Fruit fly (Drosophila melanogaster) whole organism, embryonic: ENCODE measurements around the gene CG2691.

Source experiments
- C15 ChIP-seq: fragments of 200-800 bp; sonication (Bioruptor generic); IDR thresholded peaks from 3 replicates; pipeline ENCODE4 v1.3.6; 2022; ENCODE audit warnings: missing biosample characterization, missing genetic modification characterization
- CG12659 ChIP-seq: fragments of 200-800 bp; sonication (Bioruptor generic); optimal IDR thresholded peaks from 3 replicates; lab custom pipeline; 2017; ENCODE audit warnings: mild to moderate bottlenecking, missing biosample characterization, missing genetic modification reagents, missing genetic modification characterization
- CG17568 ChIP-seq: fragments of 200-800 bp; sonication (Bioruptor generic); optimal IDR thresholded peaks from 2 replicates; lab custom pipeline; 2018; ENCODE audit warnings: missing biosample characterization, mild to moderate bottlenecking, missing genetic modification characterization, moderate library complexity
- CG17912 ChIP-seq: fragments of 200-800 bp; sonication (Bioruptor generic); optimal IDR thresholded peaks from 2 replicates; lab custom pipeline; 2018; ENCODE audit warnings: missing biosample characterization, mild to moderate bottlenecking, missing genetic modification characterization
- CG18262 ChIP-seq: fragments of 200-800 bp; optimal IDR thresholded peaks from 3 replicates; lab custom pipeline; 2019; ENCODE audit warnings: missing biosample characterization, mild to moderate bottlenecking, missing genetic modification characterization, moderate library complexity
- CG1832 ChIP-seq: fragments of 200-800 bp; sonication (Bioruptor generic); optimal IDR thresholded peaks from 2 replicates; lab custom pipeline; 2017; ENCODE audit warnings: missing biosample characterization, mild to moderate bottlenecking, missing genetic modification characterization, inconsistent platforms
- CG3065 ChIP-seq: fragments of 200-800 bp; sonication (Bioruptor generic); optimal IDR thresholded peaks from 2 replicates; lab custom pipeline; 2016; ENCODE audit warnings: missing biosample characterization, missing genetic modification characterization
- CG31365 ChIP-seq: fragments of 200-800 bp; sonication (Bioruptor generic); optimal IDR thresholded peaks from 2 replicates; lab custom pipeline; 2018; ENCODE audit warnings: missing biosample characterization, mild to moderate bottlenecking, missing genetic modification characterization
- CG3838 ChIP-seq: fragments of 200-800 bp; sonication (Bioruptor generic); optimal IDR thresholded peaks from 3 replicates; lab custom pipeline; 2016; ENCODE audit warnings: missing biosample characterization, missing genetic modification characterization
- CG4282 ChIP-seq: fragments of 200-800 bp; sonication (Bioruptor generic); optimal IDR thresholded peaks from 2 replicates; lab custom pipeline; 2016; ENCODE audit warnings: missing biosample characterization, missing genetic modification characterization
- CG4404 ChIP-seq: fragments of 200-800 bp; sonication (Bioruptor generic); IDR thresholded peaks from 2 replicates; pipeline ENCODE4 v1.3.6; 2022; ENCODE audit warnings: missing biosample characterization, missing genetic modification characterization
- CG4707 ChIP-seq: fragments of 200-800 bp; sonication (Bioruptor generic); optimal IDR thresholded peaks from 2 replicates; lab custom pipeline; 2018; ENCODE audit warnings: missing biosample characterization, mild to moderate bottlenecking, missing genetic modification characterization, moderate library complexity
- CG4820 ChIP-seq: fragments of 200-800 bp; sonication (Bioruptor generic); optimal IDR thresholded peaks from 3 replicates; lab custom pipeline; 2016; ENCODE audit warnings: missing biosample characterization, missing genetic modification characterization
- CG8478 ChIP-seq: fragments of >200 bp; optimal IDR thresholded peaks from 2 replicates; lab custom pipeline; 2018
- CG9797 ChIP-seq: fragments of 200-800 bp; sonication (Bioruptor generic); optimal IDR thresholded peaks from 3 replicates; lab custom pipeline; 2018; ENCODE audit warnings: missing biosample characterization, mild to moderate bottlenecking, missing genetic modification characterization
- CTCF ChIP-seq: fragments of 200-800 bp; sonication (Bioruptor generic); optimal IDR thresholded peaks from 2 replicates; lab custom pipeline; 2017; ENCODE audit warnings: missing biosample characterization, mild to moderate bottlenecking, missing genetic modification characterization, moderate library complexity
- CkIIα-i1 ChIP-seq: fragments of 200-800 bp; sonication (Bioruptor generic); IDR thresholded peaks from 2 replicates; pipeline ENCODE4 v1.3.6; 2022; ENCODE audit warnings: missing biosample characterization, missing genetic modification characterization
- Dfd ChIP-seq, 2 experiments: fragments of >200 bp; optimal IDR thresholded peaks; 2 replicates each; lab custom pipeline; 2017; ENCODE audit warnings: missing biosample characterization in 2 of 2, missing genetic modification characterization in 2 of 2
- ERR ChIP-seq: fragments of 200-800 bp; sonication (Bioruptor generic); optimal IDR thresholded peaks from 2 replicates; lab custom pipeline; 2016; ENCODE audit warnings: missing biosample characterization, missing genetic modification characterization
- Fer2 ChIP-seq: fragments of 200-800 bp; sonication (Bioruptor generic); optimal IDR thresholded peaks from 2 replicates; lab custom pipeline; 2018; ENCODE audit warnings: missing biosample characterization, mild to moderate bottlenecking, missing genetic modification characterization, moderate library complexity
- Hmr ChIP-seq: fragments of 200-800 bp; sonication (Bioruptor generic); optimal IDR thresholded peaks from 3 replicates; lab custom pipeline; 2017; ENCODE audit warnings: mild to moderate bottlenecking, missing biosample characterization, missing genetic modification reagents, missing genetic modification characterization
- Max ChIP-seq: fragments of 200-800 bp; sonication (Bioruptor generic); optimal IDR thresholded peaks from 2 replicates; lab custom pipeline; 2016; ENCODE audit warnings: missing biosample characterization, mild to moderate bottlenecking, missing genetic modification characterization
- Med ChIP-seq: fragments of 200-800 bp; sonication (Bioruptor generic); peaks from one replicate; lab custom pipeline; 2016; ENCODE audit warnings: missing biosample characterization, missing genetic modification characterization, mild to moderate bottlenecking, inconsistent platforms, moderate library complexity
- NC2α ChIP-seq: fragments of 200-800 bp; sonication (Bioruptor generic); optimal IDR thresholded peaks from 2 replicates; lab custom pipeline; 2016; ENCODE audit warnings: missing biosample characterization, missing genetic modification characterization
- Oaz ChIP-seq: fragments of 200-800 bp; sonication (Bioruptor generic); IDR thresholded peaks from 2 replicates; pipeline ENCODE4 v1.3.6; 2022; ENCODE audit warnings: missing biosample characterization, missing genetic modification characterization
- Six4 ChIP-seq: fragments of 200-800 bp; sonication (Bioruptor generic); optimal IDR thresholded peaks from 2 replicates; lab custom pipeline; 2016; ENCODE audit warnings: missing biosample characterization, missing genetic modification characterization
- bowl ChIP-seq: fragments of 200-800 bp; sonication (Bioruptor generic); IDR thresholded peaks from 2 replicates; pipeline ENCODE4 v1.3.6; 2022; ENCODE audit warnings: missing biosample characterization, missing genetic modification characterization
- chm ChIP-seq: fragments of 200-800 bp; sonication (Bioruptor generic); IDR thresholded peaks from 2 replicates; pipeline ENCODE4 v1.3.6; 2022; ENCODE audit warnings: missing biosample characterization, missing genetic modification characterization
- corto ChIP-seq: fragments of 200-800 bp; sonication (Bioruptor generic); optimal IDR thresholded peaks from 2 replicates; lab custom pipeline; 2016; ENCODE audit warnings: missing biosample characterization, mild to moderate bottlenecking, missing genetic modification characterization, moderate library complexity
- dm ChIP-seq: fragments of 200-800 bp; sonication (Bioruptor generic); optimal IDR thresholded peaks from 3 replicates; lab custom pipeline; 2016; ENCODE audit warnings: missing biosample characterization, missing genetic modification characterization
- dmrt11E ChIP-seq: fragments of 200-800 bp; sonication (Bioruptor generic); optimal IDR thresholded peaks from 3 replicates; lab custom pipeline; 2018; ENCODE audit warnings: missing biosample characterization, mild to moderate bottlenecking, missing genetic modification characterization, moderate library complexity
- eve ChIP-seq, 2 experiments: fragments of >200 bp; optimal IDR thresholded peaks; 2 replicates each; lab custom pipeline; 2017; ENCODE audit warnings: missing biosample characterization in 2 of 2, missing genetic modification characterization in 2 of 2
- fu2 ChIP-seq: fragments of 200-800 bp; sonication (Bioruptor generic); optimal IDR thresholded peaks from 2 replicates; lab custom pipeline; 2016; ENCODE audit warnings: missing biosample characterization, missing genetic modification characterization
- gcm2 ChIP-seq: fragments of 200-800 bp; sonication (Bioruptor generic); optimal IDR thresholded peaks from 2 replicates; lab custom pipeline; 2016; ENCODE audit warnings: missing biosample characterization, missing genetic modification characterization
- hth ChIP-seq: fragments of >200 bp; optimal IDR thresholded peaks from 2 replicates; lab custom pipeline; 2017; ENCODE audit warnings: inconsistent platforms
- jigr1 ChIP-seq: fragments of 200-800 bp; sonication (Bioruptor generic); IDR thresholded peaks from 3 replicates; pipeline ENCODE4 v1.3.6; 2022; ENCODE audit warnings: missing biosample characterization, missing genetic modification characterization
- klu ChIP-seq: fragments of 200-800 bp; sonication (Bioruptor generic); IDR thresholded peaks from 2 replicates; pipeline ENCODE4 v1.3.6; 2022; ENCODE audit warnings: missing biosample characterization, missing genetic modification characterization
- kni ChIP-seq: fragments of 200-800 bp; sonication (Bioruptor generic); optimal IDR thresholded peaks from 3 replicates; lab custom pipeline; 2017; ENCODE audit warnings: mild to moderate bottlenecking, missing biosample characterization, missing genetic modification reagents, missing genetic modification characterization
- lilli ChIP-seq: fragments of 200-800 bp; sonication (Bioruptor generic); optimal IDR thresholded peaks from 3 replicates; lab custom pipeline; 2016; ENCODE audit warnings: missing biosample characterization, missing genetic modification characterization
- mirr ChIP-seq: fragments of 200-800 bp; sonication (Bioruptor generic); optimal IDR thresholded peaks from 3 replicates; lab custom pipeline; 2018; ENCODE audit warnings: missing biosample characterization, mild to moderate bottlenecking, missing genetic modification characterization
- pnt ChIP-seq: fragments of 200-800 bp; sonication (Bioruptor generic); optimal IDR thresholded peaks from 3 replicates; lab custom pipeline; 2016; ENCODE audit warnings: missing biosample characterization, missing genetic modification characterization
- pum ChIP-seq: fragments of 200-800 bp; sonication (Bioruptor generic); optimal IDR thresholded peaks from 2 replicates; lab custom pipeline; 2016; ENCODE audit warnings: missing biosample characterization, missing genetic modification characterization
- pzg ChIP-seq: fragments of 200-800 bp; sonication (Bioruptor generic); optimal IDR thresholded peaks from 3 replicates; lab custom pipeline; 2018; ENCODE audit warnings: missing biosample characterization, mild to moderate bottlenecking, missing genetic modification characterization, moderate library complexity
- row ChIP-seq: fragments of 200-800 bp; sonication (Bioruptor generic); IDR thresholded peaks from 3 replicates; pipeline ENCODE4 v1.3.6; 2022; ENCODE audit warnings: missing biosample characterization, missing genetic modification characterization
- sima ChIP-seq: fragments of 200-800 bp; sonication (Bioruptor generic); optimal IDR thresholded peaks from 2 replicates; lab custom pipeline; 2016; ENCODE audit warnings: missing biosample characterization, missing genetic modification characterization
- sr ChIP-seq: fragments of 200-800 bp; sonication (Bioruptor generic); IDR thresholded peaks from 3 replicates; pipeline ENCODE4 v1.3.6; 2022; ENCODE audit warnings: missing biosample characterization, missing genetic modification characterization
- ssp ChIP-seq: fragments of 200-800 bp; sonication (Bioruptor generic); IDR thresholded peaks from 2 replicates; pipeline ENCODE4 v1.3.6; 2022; ENCODE audit warnings: missing biosample characterization, missing genetic modification characterization
- tll ChIP-seq, 2 experiments: fragments of 200-800 bp in 1 of 2; fragments of >200 bp in 1 of 2; sonication (Bioruptor generic) in 1 of 2; optimal IDR thresholded peaks; 2 replicates each; lab custom pipeline; 2017 to 2019; ENCODE audit warnings: missing biosample characterization in 2 of 2, missing genetic modification characterization in 2 of 2, mild to moderate bottlenecking in 1 of 2, moderate library complexity in 1 of 2
- trem ChIP-seq: fragments of 200-800 bp; optimal IDR thresholded peaks from 3 replicates; lab custom pipeline; 2019; ENCODE audit warnings: missing biosample characterization, mild to moderate bottlenecking, missing genetic modification characterization, moderate library complexity
- unc-4 ChIP-seq: fragments of 200-800 bp; sonication (Bioruptor generic); IDR thresholded peaks from 2 replicates; pipeline ENCODE4 v1.3.6; 2022; ENCODE audit warnings: missing biosample characterization, missing genetic modification characterization; ENCODE audit not compliant: partially characterized antibody
- vfl ChIP-seq: fragments of 200-800 bp; sonication (Bioruptor generic); optimal IDR thresholded peaks from 2 replicates; lab custom pipeline; 2016; ENCODE audit warnings: missing biosample characterization, missing genetic modification characterization
- vvl ChIP-seq: fragments of 200-800 bp; sonication (Bioruptor generic); IDR thresholded peaks from 2 replicates; pipeline ENCODE4 v1.3.6; 2022; ENCODE audit warnings: missing biosample characterization, missing genetic modification characterization

The CG2691 gene

DNA sequence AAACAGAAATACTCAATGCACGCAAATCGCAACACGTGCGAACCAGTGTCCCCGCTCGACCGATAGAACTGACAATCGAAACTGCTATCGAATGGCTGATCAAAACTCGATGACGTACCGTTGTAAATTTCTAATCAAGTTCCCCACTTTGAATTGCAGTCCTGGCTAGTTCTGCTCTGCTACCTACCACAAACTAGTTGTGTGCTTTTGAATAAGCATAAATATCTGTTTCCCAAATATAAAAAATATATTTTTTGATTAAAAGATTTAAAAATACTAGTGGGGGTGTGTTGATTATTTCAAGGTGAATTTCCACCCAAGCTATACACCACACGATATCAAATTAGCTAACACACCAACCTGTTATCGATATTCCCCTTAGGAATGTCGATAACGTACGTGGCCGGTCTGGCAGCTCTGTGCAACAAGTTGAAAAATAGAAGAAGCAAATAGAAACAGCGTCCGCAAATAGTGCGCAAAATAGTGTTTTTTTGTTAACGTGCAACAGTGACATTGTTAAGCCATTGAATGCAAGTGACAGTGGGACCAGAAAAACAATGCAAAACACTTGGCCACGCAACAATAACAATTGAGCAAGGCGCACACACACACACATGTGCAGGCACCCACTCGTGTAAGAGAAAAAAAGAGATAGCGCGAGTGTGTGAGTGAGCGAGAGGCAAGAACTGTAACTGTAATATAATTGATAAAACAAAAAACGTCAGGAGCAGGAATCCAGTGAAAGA lies at the start of gene CG2691, which contains the start of gene NFAT (continued):
- TF ChIP-seq CG3065 (GFP tag; lab: Kevin White, UChicago), result no peak
- TF ChIP-seq CG31365 (tag; lab: Kevin White, UChicago), result no peak
- no peak for TF ChIP-seq dmrt11E (tag; lab: Kevin White, UChicago)
- no peak for TF ChIP-seq C15 (GFP tag; lab: Robert Waterston, UW)
- no peak for TF ChIP-seq ssp (GFP tag; lab: Robert Waterston, UW)
- TF ChIP-seq klu (GFP tag; lab: Robert Waterston, UW), result no peak
- TF ChIP-seq Max, result peak; percentile 66
- TF ChIP-seq vvl (GFP tag; lab: Robert Waterston, UW), result no peak
- TF ChIP-seq CG4404 (GFP tag; lab: Robert Waterston, UW), result no peak
- peak; percentile 49 for TF ChIP-seq CTCF (GFP tag; lab: Kevin White, UChicago)
- TF ChIP-seq Med (GFP tag; lab: Kevin White, UChicago), result peak; percentile 73
- no peak for TF ChIP-seq jigr1 (GFP tag; lab: Robert Waterston, UW)
- TF ChIP-seq NC2α, result no peak
- peak; percentile 7 for TF ChIP-seq Hmr (GFP tag; lab: Kevin White, UChicago)
- peak; percentile 54 for TF ChIP-seq trem
- no peak for TF ChIP-seq bowl (GFP tag; lab: Robert Waterston, UW)
- no peak for TF ChIP-seq CG4707 (GFP tag; lab: Kevin White, UChicago)
- TF ChIP-seq corto (GFP tag; lab: Kevin White, UChicago), result no peak
- TF ChIP-seq CG17912 (GFP tag; lab: Kevin White, UChicago), result no peak
- peak; percentile 87 for TF ChIP-seq pzg (GFP tag; lab: Kevin White, UChicago)
- no peak for TF ChIP-seq CG17568 (GFP tag; lab: Kevin White, UChicago)
- no peak for TF ChIP-seq CG4820
- peak in 1 of 2 experiments; percentile 4 for TF ChIP-seq tll (GFP tag; optimal IDR thresholded peaks at IDR 0.05; lab: Kevin White, UChicago)
- no peak for TF ChIP-seq CkIIα-i1 (GFP tag; lab: Robert Waterston, UW)
- no peak for TF ChIP-seq sima (GFP tag; lab: Kevin White, UChicago)
- TF ChIP-seq vfl (GFP tag; lab: Kevin White, UChicago), result no peak
- no peak for TF ChIP-seq Six4 (GFP tag; lab: Kevin White, UChicago)
- TF ChIP-seq ERR (GFP tag; lab: Kevin White, UChicago), result no peak
- no peak for TF ChIP-seq Dfd (GFP tag; optimal IDR thresholded peaks at IDR 0.05; lab: Kevin White, UChicago)
- no peak for TF ChIP-seq Fer2
- TF ChIP-seq Oaz (GFP tag; lab: Robert Waterston, UW), result no peak
- peak; percentile 71 for TF ChIP-seq dm
- peak; percentile 36 for TF ChIP-seq CG9797 (GFP tag; lab: Kevin White, UChicago)
- TF ChIP-seq gcm2 (GFP tag; lab: Kevin White, UChicago), result no peak
- no peak for TF ChIP-seq CG4282 (GFP tag; lab: Kevin White, UChicago)
- TF ChIP-seq hth (lab: Kevin White, UChicago), result no peak
- no peak for TF ChIP-seq chm (GFP tag; lab: Robert Waterston, UW)
- no peak for TF ChIP-seq CG18262 (tag; lab: Kevin White, UChicago)
- no peak for TF ChIP-seq mirr
- 0 out of 3 replicates have a peak, but pooled peaks have one; percentile 40 for TF ChIP-seq sr (GFP tag; lab: Robert Waterston, UW)
- TF ChIP-seq pum (GFP tag; lab: Kevin White, UChicago), result no peak
- peak; percentile 14; the same call in 1 of the 3 replicates for TF ChIP-seq row (GFP tag; lab: Robert Waterston, UW)
- TF ChIP-seq kni, result no peak
- TF ChIP-seq CG1832 (GFP tag; lab: Kevin White, UChicago), result peak; percentile 83
- no peak for TF ChIP-seq CG3838 (GFP tag; lab: Kevin White, UChicago)
- peak; percentile 58 for TF ChIP-seq unc-4 (GFP tag; lab: Robert Waterston, UW)
- peak; percentile 55 for TF ChIP-seq CG12659
- TF ChIP-seq pnt, result no peak
- TF ChIP-seq CG8478, result no peak
- peak; percentile 11 for TF ChIP-seq lilli (GFP tag; lab: Kevin White, UChicago)
- TF ChIP-seq fu2 (GFP tag; lab: Kevin White, UChicago), result no peak
- no peak for TF ChIP-seq eve (GFP tag; optimal IDR thresholded peaks at IDR 0.05; lab: Kevin White, UChicago)
